Fruit fly (Drosophila melanogaster): ENCODE data around the gene Vps52.

The Vps52 gene

DNA sequence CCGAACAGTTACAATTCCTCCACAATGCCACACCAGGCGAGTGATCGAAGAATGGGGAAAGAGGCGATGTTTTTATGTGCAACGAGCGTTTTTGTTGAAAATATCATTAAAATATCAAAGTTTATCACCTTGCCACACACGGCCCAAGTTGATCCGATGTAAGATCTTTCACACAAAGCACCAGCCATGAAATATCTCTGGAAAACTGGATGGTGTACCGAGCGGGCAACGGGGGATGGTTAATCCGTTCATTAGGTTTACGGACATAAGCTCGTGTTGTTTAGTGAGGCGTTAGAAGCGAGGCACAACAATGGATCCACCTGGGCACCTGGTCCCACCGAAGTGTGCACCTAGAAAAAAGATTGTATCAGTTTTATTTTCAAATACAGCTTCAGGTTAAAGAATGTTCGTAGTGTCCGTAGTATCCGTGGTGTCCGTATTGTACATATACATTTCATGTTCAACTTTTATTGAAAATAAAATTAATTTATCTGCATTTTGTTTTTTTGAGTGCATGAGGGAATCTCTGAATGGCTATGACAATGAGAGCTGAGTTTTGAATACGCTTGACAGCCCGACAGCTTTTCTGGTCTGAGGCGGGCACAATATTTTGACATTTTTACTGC is 27.1 kb downstream of the Vps52 start:
- no peak for TF ChIP-seq CG17801 (GFP tag; optimal IDR thresholded peaks at IDR 0.05; ENCODE audit: partially characterized antibody)

DNA sequence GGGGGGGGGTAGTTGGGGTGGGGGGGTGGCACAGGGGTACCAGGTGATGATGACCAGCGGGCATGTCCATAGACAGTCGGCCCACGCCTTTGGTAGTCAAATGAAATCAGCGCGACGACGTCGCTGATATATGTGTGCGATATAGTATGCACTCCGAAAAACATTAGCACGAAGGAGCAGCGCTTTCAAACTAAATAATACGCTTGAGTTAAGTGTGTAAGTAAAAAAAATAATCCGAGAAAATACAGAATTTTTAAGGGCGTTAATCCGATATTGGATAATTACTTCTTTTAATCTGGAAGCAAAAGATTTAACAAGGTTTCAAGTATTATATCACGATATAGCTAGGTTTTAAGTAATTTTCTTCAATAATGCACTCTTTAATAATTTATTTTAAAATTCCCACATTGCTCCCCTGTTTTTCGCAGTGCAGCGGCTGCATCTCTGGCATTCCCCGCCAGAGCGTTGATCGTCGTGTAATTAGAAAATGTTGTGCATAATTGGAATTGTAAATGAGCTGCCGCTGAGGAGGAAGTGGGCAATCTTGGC is 28.8 kb downstream of the Vps52 start:
- TF ChIP-seq CG17801 (GFP tag; optimal IDR thresholded peaks at IDR 0.05; ENCODE audit: partially characterized antibody), result no peak

DNA sequence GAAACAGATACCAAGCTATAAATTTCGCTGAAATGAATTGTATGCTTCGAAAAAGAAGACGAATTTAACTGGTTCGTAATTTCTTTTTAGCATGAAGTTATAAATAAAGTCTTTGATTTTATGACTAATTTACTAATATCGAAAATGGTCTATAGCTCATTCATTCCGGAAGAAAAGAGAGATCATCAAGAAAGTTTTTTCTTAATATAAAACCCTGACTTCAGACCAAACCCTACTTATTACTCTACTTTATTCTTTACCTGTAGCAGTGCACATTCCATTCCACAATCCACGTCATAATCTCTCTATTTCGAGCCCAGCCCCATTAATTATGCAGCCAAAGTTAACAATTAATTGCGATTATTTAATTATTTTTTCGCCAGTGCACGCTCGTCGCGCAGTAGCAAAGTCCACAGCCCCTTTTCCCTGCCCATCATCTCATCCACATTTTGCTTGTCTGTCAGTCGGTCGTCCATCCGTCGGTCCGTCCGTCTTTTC is 29.7 kb downstream of the Vps52 start:
- TF ChIP-seq CG17801 (GFP tag; optimal IDR thresholded peaks at IDR 0.05; ENCODE audit: partially characterized antibody), result no peak

DNA sequence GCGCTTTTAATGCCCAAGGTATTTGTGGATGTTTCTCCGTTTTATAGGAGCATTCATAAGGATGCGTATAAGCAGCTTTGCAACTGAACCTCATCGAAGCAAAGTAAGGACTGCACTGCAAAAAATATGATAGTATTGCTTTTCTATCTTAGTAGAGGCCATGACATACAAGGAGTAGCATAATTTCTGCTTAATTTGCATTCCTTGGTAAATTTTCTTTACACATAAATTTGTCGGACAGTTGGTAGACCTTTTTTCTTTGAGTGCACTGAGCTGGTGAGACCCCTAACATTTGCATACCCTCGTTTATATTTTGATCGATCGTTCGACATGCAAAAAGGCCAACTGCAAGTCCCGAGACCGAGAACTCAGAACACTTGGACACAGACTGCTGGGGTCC is 30.8 kb downstream of the Vps52 start:
- no peak for TF ChIP-seq CG17801 (GFP tag; optimal IDR thresholded peaks at IDR 0.05; ENCODE audit: partially characterized antibody)

DNA sequence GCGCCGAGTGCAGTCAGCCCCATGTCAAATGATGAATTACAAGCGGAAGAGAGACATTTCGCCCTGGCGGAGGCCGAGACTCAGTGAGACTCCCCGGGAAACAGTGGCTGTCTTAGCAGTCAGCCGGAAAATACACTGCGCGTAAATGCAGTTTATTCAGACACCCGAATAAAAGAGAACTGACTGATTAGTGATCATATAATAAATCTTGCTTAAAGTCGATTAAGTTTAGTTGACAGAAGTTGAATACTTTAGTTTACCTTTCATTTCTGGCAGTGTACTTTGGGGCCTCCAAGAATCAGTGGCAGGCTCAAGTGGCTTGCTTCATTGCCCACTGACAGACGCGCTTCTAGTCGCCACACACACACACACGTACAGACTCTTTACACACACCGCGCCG is 32.5 kb downstream of the Vps52 start:
- TF ChIP-seq CG17801 (GFP tag; optimal IDR thresholded peaks at IDR 0.05; ENCODE audit: partially characterized antibody), result no peak

DNA sequence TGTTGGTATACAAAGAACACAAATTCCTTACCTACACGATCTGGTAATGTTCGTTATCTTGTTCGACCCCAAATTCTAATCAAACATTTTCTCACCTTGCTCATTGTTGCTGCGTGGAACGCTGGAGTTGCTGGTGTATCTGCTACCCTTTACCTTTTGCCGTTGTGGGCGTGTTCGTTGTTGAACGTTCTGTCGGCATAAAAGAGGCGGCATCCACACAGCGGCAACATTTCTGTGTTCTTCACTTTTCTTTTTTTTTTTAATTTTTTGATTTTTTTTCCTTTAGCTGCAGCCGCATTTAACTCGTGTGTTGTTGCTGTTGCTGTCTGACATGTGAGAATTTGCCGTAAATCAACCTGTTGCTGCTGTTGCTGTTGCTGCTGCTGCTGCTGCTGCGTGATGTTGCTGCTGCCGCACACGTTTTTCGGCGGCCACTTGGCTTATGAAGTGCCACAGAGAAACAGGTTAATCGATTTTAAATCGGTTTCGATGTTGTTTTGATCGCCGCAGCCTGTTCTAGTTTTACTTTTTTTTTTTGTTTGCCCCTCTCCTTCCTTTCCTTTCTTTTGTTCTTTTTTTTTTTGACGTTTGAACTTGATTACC is 33.8 kb downstream of the Vps52 start:
- TF ChIP-seq CG17801 (GFP tag; optimal IDR thresholded peaks at IDR 0.05; ENCODE audit: partially characterized antibody), result no peak

DNA sequence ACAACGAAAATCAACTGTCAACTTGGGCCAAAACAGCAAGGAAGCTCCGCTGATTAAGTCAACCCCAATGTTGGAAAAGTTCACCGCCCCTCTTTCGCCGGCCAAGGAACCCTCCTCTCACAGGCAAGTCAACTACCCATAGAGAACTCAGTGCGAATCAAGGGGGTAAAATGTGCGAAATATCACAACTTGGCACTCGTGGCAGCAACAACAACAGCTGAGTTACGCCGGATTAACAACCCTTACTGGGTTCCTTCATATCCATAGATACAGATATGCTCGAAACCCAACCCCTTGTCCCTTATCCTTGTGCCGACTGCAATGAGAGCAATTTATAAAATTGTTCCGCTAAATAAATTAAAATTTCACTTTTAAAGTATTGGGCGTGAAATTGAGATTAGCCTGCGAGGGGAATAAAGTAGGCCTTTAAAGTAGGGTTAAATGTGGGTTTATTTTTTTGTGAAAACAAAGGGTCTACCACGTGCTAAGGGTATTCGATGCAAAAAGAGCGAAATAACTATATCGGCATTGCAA is 34.5 kb downstream of the Vps52 start:
- no peak for TF ChIP-seq CG17801 (GFP tag; optimal IDR thresholded peaks at IDR 0.05; ENCODE audit: partially characterized antibody)

DNA sequence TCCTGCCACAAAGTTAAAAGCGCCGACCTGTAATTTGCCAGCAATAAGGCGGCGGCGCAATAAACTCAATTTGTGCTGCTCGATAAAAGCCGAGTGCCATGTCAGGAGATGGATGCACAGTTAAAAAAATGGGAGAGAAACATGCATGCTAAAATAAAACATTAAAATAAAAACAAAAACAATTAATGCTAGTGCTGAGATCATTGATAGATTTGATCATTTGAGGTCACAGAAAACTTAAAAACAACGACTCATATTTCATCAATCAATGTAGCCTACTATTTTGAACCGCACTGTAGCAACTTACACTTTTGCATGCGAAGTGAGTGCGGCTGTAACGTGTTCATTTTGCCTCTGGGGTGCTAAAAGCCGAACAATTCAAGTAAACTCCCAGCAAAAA is 40.6 kb downstream of the Vps52 start:
- no peak for TF ChIP-seq CG17801 (GFP tag; optimal IDR thresholded peaks at IDR 0.05; ENCODE audit: partially characterized antibody)

DNA sequence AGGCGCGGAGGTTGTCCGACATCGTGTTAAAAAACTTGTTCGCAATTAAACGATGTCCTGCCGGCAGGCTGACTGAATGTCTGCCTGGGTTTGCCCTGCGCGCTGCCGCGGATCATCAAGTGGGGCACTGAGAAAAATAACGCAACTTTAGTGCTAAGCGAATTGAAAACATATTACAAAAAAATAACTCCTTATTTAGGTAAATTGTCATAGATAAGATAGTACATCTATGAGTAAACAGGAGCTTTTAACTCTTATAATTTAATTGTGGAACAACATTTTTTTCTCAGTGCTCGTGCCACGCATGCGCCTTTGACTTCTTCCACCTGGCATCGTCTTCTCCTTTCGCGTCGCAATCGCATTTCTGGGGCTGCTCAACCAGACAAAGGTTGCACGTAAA is 43.7 kb downstream of the Vps52 start:
- TF ChIP-seq CG17801 (GFP tag; optimal IDR thresholded peaks at IDR 0.05; ENCODE audit: partially characterized antibody), result no peak

DNA sequence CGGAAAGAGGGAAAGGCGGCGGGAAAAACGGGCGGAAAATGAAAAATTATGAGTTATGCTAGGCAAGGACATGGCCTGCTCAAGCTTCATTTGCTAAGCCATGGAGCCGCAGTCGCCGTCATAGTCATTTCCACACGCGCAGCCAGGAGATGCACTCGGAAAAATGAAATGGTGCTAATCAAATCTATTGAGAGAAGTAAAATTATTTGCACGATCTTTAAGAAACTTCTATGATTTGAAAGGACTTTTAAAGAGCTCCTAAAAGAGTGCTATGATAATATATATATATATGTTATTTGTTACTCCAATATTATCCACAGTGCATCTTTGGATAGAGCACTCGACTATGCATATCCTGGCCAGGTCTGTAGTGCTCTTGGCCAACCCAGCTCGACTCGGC is 44.6 kb downstream of the Vps52 start:
- no peak for TF ChIP-seq CG17801 (GFP tag; optimal IDR thresholded peaks at IDR 0.05; ENCODE audit: partially characterized antibody)

DNA sequence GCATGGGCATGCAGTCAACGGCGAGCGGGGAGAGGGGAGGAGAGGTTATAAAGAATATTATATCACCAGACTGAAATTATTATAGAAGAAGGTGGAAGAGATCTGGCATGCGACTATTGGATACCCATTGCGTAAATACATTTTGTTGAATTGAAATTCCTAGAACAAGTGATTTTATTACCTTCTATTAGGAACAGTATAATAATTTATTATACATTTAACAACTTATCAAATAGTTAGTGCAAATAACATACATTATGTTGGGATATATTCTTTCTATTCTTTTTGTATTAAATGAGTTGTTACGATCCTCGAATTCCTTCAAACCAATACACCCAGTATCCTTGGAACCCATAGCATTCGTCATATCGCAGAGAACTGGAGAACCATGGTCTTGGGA is 45.4 kb downstream of the Vps52 start:
- TF ChIP-seq CG17801 (GFP tag; optimal IDR thresholded peaks at IDR 0.05; ENCODE audit: partially characterized antibody), result no peak

DNA sequence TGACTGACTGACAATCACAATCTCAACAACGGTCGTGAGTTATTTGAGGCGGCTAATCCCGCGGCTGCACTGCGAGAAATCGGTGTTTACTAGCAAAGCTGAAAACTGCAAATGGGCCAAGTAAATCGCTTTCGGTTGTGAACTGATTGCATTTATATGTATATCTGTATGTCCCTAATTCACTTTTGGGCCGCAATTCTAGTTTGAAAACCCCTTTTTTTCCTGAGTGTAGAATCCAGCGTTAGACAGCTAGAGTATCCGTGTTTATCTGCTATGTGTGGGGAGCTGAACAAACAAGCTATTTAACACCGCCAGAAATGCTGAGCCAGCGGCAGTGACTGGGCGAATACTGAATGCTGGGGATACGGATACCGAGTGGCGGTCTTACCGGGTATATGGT is 47.0 kb downstream of the Vps52 start:
- no peak for TF ChIP-seq CG17801 (GFP tag; optimal IDR thresholded peaks at IDR 0.05; ENCODE audit: partially characterized antibody)

DNA sequence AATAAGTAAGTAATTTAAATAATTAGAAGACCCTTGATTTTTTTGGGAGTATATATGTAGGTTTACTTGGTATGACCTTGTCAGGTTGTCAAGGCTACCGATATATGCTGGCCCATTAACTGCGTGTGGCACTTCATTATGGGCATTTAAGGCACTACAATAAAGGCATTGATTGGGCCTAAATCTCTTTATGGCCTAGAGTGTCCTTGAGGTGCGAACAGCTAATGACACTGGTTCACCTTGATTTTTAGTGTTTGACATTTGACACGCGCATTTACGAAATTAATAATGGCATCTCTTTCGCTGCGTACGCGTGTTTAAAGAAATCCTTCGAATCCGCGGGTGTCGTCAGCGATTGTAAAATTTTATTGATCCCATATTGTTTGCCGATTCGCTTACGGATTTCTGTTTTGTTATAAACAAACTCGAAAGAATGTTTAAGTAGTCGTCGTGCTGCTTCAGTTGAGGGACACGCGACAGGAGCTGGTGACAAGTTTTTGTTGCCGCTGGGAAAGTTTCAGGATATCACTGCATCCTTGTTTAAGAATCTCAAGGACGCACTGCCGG is 49.7 kb downstream of the Vps52 start:
- no peak for TF ChIP-seq CG17801 (GFP tag; optimal IDR thresholded peaks at IDR 0.05; ENCODE audit: partially characterized antibody)
